Worm (Caenorhabditis elegans) whole organism, L1 larva: ENCODE data around the gene Y27F2A.6.

ENCODE experiments used
- C04F5.9 ChIP-seq: sonication (generic microtip); optimal IDR thresholded peaks from 2 replicates; lab custom pipeline; 2016; ENCODE audit warnings: missing genetic modification characterization, missing compliant biosample characterization
- C34B4.2 ChIP-seq: sonication (generic microtip); optimal IDR thresholded peaks from 2 replicates; lab custom pipeline; 2017; ENCODE audit warnings: mild to moderate bottlenecking, missing genetic modification characterization, missing compliant biosample characterization
- aha-1 ChIP-seq: fragments of 150-350 bp; optimal IDR thresholded peaks from 2 replicates; lab custom pipeline; 2014; ENCODE audit warnings: missing biosample characterization, missing genetic modification characterization
- blmp-1 ChIP-seq: fragments of 150-350 bp; optimal IDR thresholded peaks from 2 replicates; lab custom pipeline; 2014; ENCODE audit warnings: missing biosample characterization, missing genetic modification characterization
- ceh-8 ChIP-seq: fragments of 200-800 bp; sonication (Bioruptor generic); optimal IDR thresholded peaks from 2 replicates; lab custom pipeline; 2018; ENCODE audit warnings: mild to moderate bottlenecking, missing genetic modification characterization, moderate library complexity, missing compliant biosample characterization
- ceh-82 ChIP-seq, 3 experiments: fragments of 150-350 bp in 1 of 3; sonication (generic microtip) in 2 of 3; optimal IDR thresholded peaks; 2 replicates each; lab custom pipeline; 2014 to 2017; ENCODE audit warnings: missing biosample characterization in 3 of 3, missing genetic modification characterization in 3 of 3
- ceh-90 ChIP-seq: sonication (generic microtip); optimal IDR thresholded peaks from 2 replicates; lab custom pipeline; 2016; ENCODE audit warnings: missing genetic modification characterization, missing compliant biosample characterization
- dpl-1 ChIP-seq, 3 experiments: fragments of 150-350 bp in 2 of 3; sonication (generic microtip) in 1 of 3; optimal IDR thresholded peaks; 2 replicates each; lab custom pipeline; 2014 to 2017; ENCODE audit warnings: missing biosample characterization in 3 of 3, missing genetic modification characterization in 3 of 3, missing genetic modification reagents in 3 of 3
- efl-1 ChIP-seq, 4 experiments: fragments of 150-350 bp; optimal IDR thresholded peaks in 3 of 4; peaks in 1 of 4; 1 replicate in 1 of 4; 2 replicates in 3 of 4; lab custom pipeline; 2014; ENCODE audit warnings: missing biosample characterization in 2 of 4, missing genetic modification characterization in 2 of 4, missing genetic modification reagents in 2 of 4
- egl-13 ChIP-seq: sonication (generic microtip); optimal IDR thresholded peaks from 2 replicates; lab custom pipeline; 2016; ENCODE audit warnings: missing genotype, missing genetic modification reagents, missing genetic modification characterization, missing compliant biosample characterization
- elt-2 ChIP-seq: sonication (generic microtip); optimal IDR thresholded peaks from 2 replicates; lab custom pipeline; 2016; ENCODE audit warnings: missing genetic modification characterization, mild to moderate bottlenecking, inconsistent platforms, missing compliant biosample characterization, missing genetic modification reagents
- elt-3 ChIP-seq, 6 experiments: fragments of 150-350 bp in 1 of 6; sonication (generic microtip); optimal IDR thresholded peaks; 2 replicates each; lab custom pipeline; 2017 to 2018; ENCODE audit warnings: missing biosample characterization in 6 of 6, missing genetic modification characterization in 6 of 6, inconsistent platforms in 1 of 6
- fos-1 ChIP-seq: fragments of 150-350 bp; optimal IDR thresholded peaks from 2 replicates; lab custom pipeline; 2014; ENCODE audit warnings: missing biosample characterization, missing genetic modification characterization
- hlh-4 ChIP-seq: sonication (generic microtip); optimal IDR thresholded peaks from 2 replicates; lab custom pipeline; 2016; ENCODE audit warnings: mild to moderate bottlenecking, missing genetic modification characterization, missing compliant biosample characterization
- irx-1 ChIP-seq: sonication (generic microtip); optimal IDR thresholded peaks from 2 replicates; lab custom pipeline; 2016; ENCODE audit warnings: missing genetic modification characterization, missing compliant biosample characterization
- isw-1 ChIP-seq: fragments of 200-800 bp; sonication (Bioruptor generic); IDR thresholded peaks from 2 replicates; pipeline ENCODE4 v1.3.6; 2022; ENCODE audit warnings: missing genetic modification characterization, missing compliant biosample characterization
- lin-13 ChIP-seq: fragments of 150-350 bp; optimal IDR thresholded peaks from 2 replicates; lab custom pipeline; 2014; ENCODE audit warnings: missing biosample characterization, missing genetic modification reagents, missing genetic modification characterization
- lin-14 ChIP-seq: fragments of 200-800 bp; sonication (Bioruptor generic); optimal IDR thresholded peaks from 2 replicates; lab custom pipeline; 2018; ENCODE audit warnings: mild to moderate bottlenecking, missing genetic modification characterization, moderate library complexity, missing compliant biosample characterization
- lin-35 ChIP-seq, 2 experiments: fragments of 150-350 bp; optimal IDR thresholded peaks; 2 replicates each; lab custom pipeline; 2014; ENCODE audit warnings: missing biosample characterization in 2 of 2, missing genetic modification characterization in 2 of 2, missing genetic modification reagents in 2 of 2
- lir-3 ChIP-seq: sonication (generic microtip); optimal IDR thresholded peaks from 2 replicates; lab custom pipeline; 2016; ENCODE audit warnings: mild to moderate bottlenecking, missing genetic modification characterization, moderate library complexity, missing compliant biosample characterization; ENCODE audit not compliant: poor library complexity
- lsy-2 ChIP-seq, 2 experiments: fragments of 150-350 bp; optimal IDR thresholded peaks; 2 replicates each; lab custom pipeline; 2014; ENCODE audit warnings: missing biosample characterization in 2 of 2, missing genetic modification characterization in 2 of 2
- mdl-1 ChIP-seq, 2 experiments: fragments of 150-350 bp; optimal IDR thresholded peaks; 2 replicates each; lab custom pipeline; 2014 to 2017; ENCODE audit warnings: missing biosample characterization in 2 of 2, missing genetic modification characterization in 2 of 2, inconsistent platforms in 1 of 2
- mef-2 ChIP-seq: fragments of 150-350 bp; optimal IDR thresholded peaks from 2 replicates; lab custom pipeline; 2014; ENCODE audit warnings: missing biosample characterization, missing genetic modification characterization
- mep-1 ChIP-seq: fragments of 150-350 bp; optimal IDR thresholded peaks from 2 replicates; lab custom pipeline; 2014; ENCODE audit warnings: missing biosample characterization, missing genetic modification characterization
- nhr-19 ChIP-seq: fragments of 200-800 bp; sonication (Bioruptor generic); conservative IDR thresholded peaks from 2 replicates; pipeline ENCODE4 v1.3.6; 2022; ENCODE audit warnings: missing genetic modification characterization, missing compliant biosample characterization
- nhr-20 ChIP-seq: sonication (generic microtip); optimal IDR thresholded peaks from 2 replicates; lab custom pipeline; 2016; ENCODE audit warnings: mild to moderate bottlenecking, missing genetic modification characterization, missing compliant biosample characterization
- nhr-237 ChIP-seq: fragments of 150-350 bp; optimal IDR thresholded peaks from 2 replicates; lab custom pipeline; 2014; ENCODE audit warnings: missing biosample characterization, missing genetic modification characterization
- nhr-47 ChIP-seq: sonication (generic microtip); optimal IDR thresholded peaks from 2 replicates; lab custom pipeline; 2016; ENCODE audit warnings: mild to moderate bottlenecking, missing genetic modification characterization, moderate library complexity, missing compliant biosample characterization
- nhr-77 ChIP-seq: fragments of 150-350 bp; optimal IDR thresholded peaks from 2 replicates; lab custom pipeline; 2014; ENCODE audit warnings: missing biosample characterization, missing genetic modification characterization
- nhr-85 ChIP-seq: sonication (generic microtip); peaks from one replicate; lab custom pipeline; 2016; ENCODE audit warnings: missing genetic modification characterization, inconsistent platforms, missing compliant biosample characterization
- pqm-1 ChIP-seq: sonication (generic microtip); optimal IDR thresholded peaks from 3 replicates; lab custom pipeline; 2017; ENCODE audit warnings: missing biosample characterization, missing genetic modification characterization
- rnt-1 ChIP-seq: sonication (generic microtip); optimal IDR thresholded peaks from 2 replicates; lab custom pipeline; 2016; ENCODE audit warnings: mild to moderate bottlenecking, missing genetic modification characterization, moderate library complexity, missing compliant biosample characterization
- skn-1 ChIP-seq: fragments of 150-350 bp; optimal IDR thresholded peaks from 2 replicates; lab custom pipeline; 2014; ENCODE audit warnings: missing biosample characterization, missing genetic modification characterization
- snu-23 ChIP-seq: sonication (generic microtip); optimal IDR thresholded peaks from 2 replicates; lab custom pipeline; 2016; ENCODE audit warnings: missing genetic modification characterization, missing compliant biosample characterization
- sox-4 ChIP-seq: sonication (generic microtip); optimal IDR thresholded peaks from 2 replicates; lab custom pipeline; 2016; ENCODE audit warnings: missing genetic modification characterization, missing compliant biosample characterization
- sptf-1 ChIP-seq: fragments of 150-350 bp; optimal IDR thresholded peaks from 2 replicates; lab custom pipeline; 2014; ENCODE audit warnings: missing biosample characterization, missing genetic modification characterization
- sup-37 ChIP-seq: fragments of 200-800 bp; sonication (Bioruptor generic); optimal IDR thresholded peaks from 2 replicates; lab custom pipeline; 2018; ENCODE audit warnings: mild to moderate bottlenecking, missing genetic modification characterization, missing compliant biosample characterization
- swsn-7 ChIP-seq: sonication (generic microtip); optimal IDR thresholded peaks from 2 replicates; lab custom pipeline; 2016; ENCODE audit warnings: missing genetic modification characterization, missing compliant biosample characterization
- unc-130 ChIP-seq: fragments of 150-350 bp; optimal IDR thresholded peaks from 2 replicates; lab custom pipeline; 2017; ENCODE audit warnings: missing biosample characterization, missing genetic modification characterization, inconsistent platforms
- xbp-1 ChIP-seq: sonication (generic microtip); optimal IDR thresholded peaks from 2 replicates; lab custom pipeline; 2016; ENCODE audit warnings: missing genetic modification characterization, missing compliant biosample characterization
- zip-4 ChIP-seq: fragments of 200-800 bp; sonication (Bioruptor generic); optimal IDR thresholded peaks from 2 replicates; lab custom pipeline; 2018; ENCODE audit warnings: mild to moderate bottlenecking, missing genetic modification characterization, moderate library complexity, missing compliant biosample characterization

Y27F2A.6 gene

ce11 chrII:3209251-3209650 is 26.1 kb upstream of the Y27F2A.6 start, which contains the start of gene ZC239.6:
Gene ZC239.6 (plus strand): TSS chrII:3209631.
- TF ChIP-seq mdl-1 (tag; optimal IDR thresholded peaks at IDR 0.05; lab: Kevin White, UChicago) (no peak), swsn-7 (tag; lab: Kevin White, UChicago) (peak; percentile 43), nhr-20 (tag; lab: Kevin White, UChicago) (peak; percentile 50), irx-1 (tag; lab: Kevin White, UChicago) (no peak), lir-3 (tag; lab: Kevin White, UChicago) (no peak), sup-37 (GFP tag; lab: Kevin White, UChicago) (no peak), unc-130 (no peak), egl-13 (no peak), dpl-1 (GFP tag; optimal IDR thresholded peaks at IDR 0.05; lab: Kevin White, UChicago) (peak in 2 of 3 experiments; percentile 4 to 42), lin-14 (GFP tag; lab: Kevin White, UChicago) (peak; percentile 69), snu-23 (GFP tag; lab: Kevin White, UChicago) (peak; percentile 68), mef-2 (no peak), aha-1 (tag; lab: Kevin White, UChicago) (no peak), lin-35 (GFP tag; optimal IDR thresholded peaks at IDR 0.05; lab: Kevin White, UChicago) (peak in 1 of 2 experiments; percentile 8), elt-3 (tag; optimal IDR thresholded peaks at IDR 0.05; lab: Kevin White, UChicago) (no peak), nhr-47 (tag; lab: Kevin White, UChicago) (peak; percentile 17), sox-4 (no peak), nhr-85 (peak; percentile 46), sptf-1 (tag; lab: Kevin White, UChicago) (no peak), ceh-90 (tag; lab: Kevin White, UChicago) (no peak), elt-2 (tag; lab: Kevin White, UChicago) (no peak), xbp-1 (peak; percentile 16), C34B4.2 (tag; lab: Kevin White, UChicago) (no peak), blmp-1 (peak; percentile 17), lin-13 (no peak), ceh-82 (tag; optimal IDR thresholded peaks at IDR 0.05; lab: Kevin White, UChicago) (peak in 1 of 3 experiments; percentile 5), mep-1 (tag; lab: Kevin White, UChicago) (peak; percentile 27), lsy-2 (tag; optimal IDR thresholded peaks at IDR 0.05; lab: Kevin White, UChicago) (peak; percentile 23 to 51), nhr-237 (no peak), efl-1 (optimal IDR thresholded peaks at IDR 0.05; lab: Kevin White, UChicago) (peak; percentile 39 to 42), efl-1 (GFP tag; optimal IDR thresholded peaks at IDR 0.05 in 1 of 2; lab: Kevin White, UChicago) (peak; percentile 41 to 84), skn-1 (tag; lab: Kevin White, UChicago) (no peak), ceh-8 (GFP tag; lab: Kevin White, UChicago) (no peak), pqm-1 (tag; lab: Kevin White, UChicago) (no peak), fos-1 (tag; lab: Kevin White, UChicago) (no peak), rnt-1 (peak; percentile 53), zip-4 (GFP tag; lab: Kevin White, UChicago) (no peak)

ce11 chrII:3208679-3209078 is 25.5 kb upstream of the Y27F2A.6 start, which contains the start of gene sdz-35:
Gene sdz-35 (minus strand): TSS chrII:3208779.
- TF ChIP-seq isw-1 (GFP tag; lab: Robert Waterston, UW) (no peak), nhr-237 (no peak), blmp-1 (no peak), nhr-77 (tag; lab: Kevin White, UChicago) (no peak), ceh-82 (tag; optimal IDR thresholded peaks at IDR 0.05; lab: Kevin White, UChicago) (no peak), hlh-4 (tag; lab: Kevin White, UChicago) (no peak), nhr-19 (no peak), lir-3 (tag; lab: Kevin White, UChicago) (no peak), C04F5.9 (tag; lab: Kevin White, UChicago) (no peak)
